Worm (Caenorhabditis elegans) whole organism, mixed stage, embryonic: Measurements from ENCODE around the gene Y54G2A.50.

ENCODE experiments used
- ceh-39 ChIP-seq: fragments of 150-350 bp; optimal IDR thresholded peaks from 2 replicates; lab custom pipeline; 2014; ENCODE audit warnings: missing biosample characterization, missing genetic modification characterization
- cnd-1 ChIP-seq: fragments of 200-800 bp; sonication (Bioruptor generic); optimal IDR thresholded peaks from 2 replicates; lab custom pipeline; 2018; ENCODE audit warnings: mild to moderate bottlenecking, missing genetic modification characterization, missing compliant biosample characterization
- drap-1 ChIP-seq: fragments of 200-800 bp; sonication (Bioruptor generic); optimal IDR thresholded peaks from 3 replicates; lab custom pipeline; 2018; ENCODE audit warnings: mild to moderate bottlenecking, missing genetic modification characterization, missing compliant biosample characterization
- ham-2 ChIP-seq: fragments of 200-800 bp; sonication (Bioruptor generic); optimal IDR thresholded peaks from 2 replicates; lab custom pipeline; 2018; ENCODE audit warnings: mild to moderate bottlenecking, missing genetic modification characterization, missing compliant biosample characterization
- nhr-12 ChIP-seq: fragments of 150-350 bp; optimal IDR thresholded peaks from 2 replicates; lab custom pipeline; 2014; ENCODE audit warnings: missing biosample characterization, missing genetic modification characterization
- nhr-28 ChIP-seq: fragments of 150-350 bp; optimal IDR thresholded peaks from 2 replicates; lab custom pipeline; 2014; ENCODE audit warnings: missing biosample characterization, missing genetic modification characterization
- unc-39 ChIP-seq: fragments of 150-350 bp; optimal IDR thresholded peaks from 2 replicates; lab custom pipeline; 2014; ENCODE audit warnings: missing biosample characterization, missing genetic modification characterization
- unc-62 ChIP-seq: fragments of 150-350 bp; optimal IDR thresholded peaks from 2 replicates; lab custom pipeline; 2014; ENCODE audit warnings: missing biosample characterization, missing genetic modification reagents, missing genetic modification characterization
- zip-8 ChIP-seq: fragments of 150-350 bp; optimal IDR thresholded peaks from 2 replicates; lab custom pipeline; 2014; ENCODE audit warnings: missing biosample characterization, missing genetic modification characterization

ce11 chrIV:2890401-2890952, 27.4 kb upstream of the Y54G2A.50 start, which contains the start of the genes nprt-1 and dib-1:
- TF ChIP-seq ceh-39 (no peak), cnd-1 (tag; lab: Kevin White, UChicago) (no peak), ham-2 (GFP tag; lab: Kevin White, UChicago) (no peak), zip-8 (tag; lab: Kevin White, UChicago) (no peak), nhr-28 (tag; lab: Kevin White, UChicago) (no peak), drap-1 (GFP tag; lab: Kevin White, UChicago) (no peak), unc-62 (GFP tag; lab: Kevin White, UChicago) (no peak), nhr-12 (tag; lab: Kevin White, UChicago) (no peak), unc-39 (tag; lab: Kevin White, UChicago) (no peak)
